Worm (Caenorhabditis elegans) whole organism, late embryonic: ENCODE measurements around the gene ari-2.

Experiments
- K02D7.2 ChIP-seq: sonication (generic microtip); optimal IDR thresholded peaks from 2 replicates; lab custom pipeline; 2017; ENCODE audit warnings: mild to moderate bottlenecking, missing genetic modification characterization, missing compliant biosample characterization
- K09A11.1 ChIP-seq: sonication (generic microtip); optimal IDR thresholded peaks from 2 replicates; lab custom pipeline; 2017; ENCODE audit warnings: antibody characterized with exemption, mild to moderate bottlenecking, missing genetic modification characterization, missing compliant biosample characterization; ENCODE audit not compliant: insufficient read depth
- Y22D7AL.16 ChIP-seq: sonication (generic microtip); optimal IDR thresholded peaks from 2 replicates; lab custom pipeline; 2016; ENCODE audit warnings: missing genetic modification characterization, missing compliant biosample characterization
- ceh-19 ChIP-seq: fragments of 200-800 bp; sonication (Bioruptor generic); optimal IDR thresholded peaks from 2 replicates; lab custom pipeline; 2018; ENCODE audit warnings: mild to moderate bottlenecking, missing genetic modification characterization, missing compliant biosample characterization
- ceh-2 ChIP-seq: sonication (generic microtip); optimal IDR thresholded peaks from 2 replicates; lab custom pipeline; 2016; ENCODE audit warnings: missing genotype, missing genetic modification characterization, missing compliant biosample characterization
- ceh-34 ChIP-seq: sonication (generic microtip); optimal IDR thresholded peaks from 2 replicates; lab custom pipeline; 2016; ENCODE audit warnings: mild to moderate bottlenecking, missing genetic modification characterization, missing compliant biosample characterization
- ceh-48 ChIP-seq: sonication (generic microtip); optimal IDR thresholded peaks from 2 replicates; lab custom pipeline; 2016; ENCODE audit warnings: missing genetic modification characterization, inconsistent platforms, missing compliant biosample characterization
- elt-2 ChIP-seq: sonication (generic microtip); optimal IDR thresholded peaks from 2 replicates; lab custom pipeline; 2016; ENCODE audit warnings: missing genetic modification reagents, missing genetic modification characterization, missing compliant biosample characterization
- elt-4 ChIP-seq: sonication (generic microtip); optimal IDR thresholded peaks from 2 replicates; lab custom pipeline; 2016; ENCODE audit warnings: missing genetic modification characterization, missing compliant biosample characterization
- fax-1 ChIP-seq: sonication (generic microtip); optimal IDR thresholded peaks from 2 replicates; lab custom pipeline; 2016; ENCODE audit warnings: missing genotype, missing genetic modification characterization, missing compliant biosample characterization
- fkh-10 ChIP-seq: fragments of 150-350 bp; optimal IDR thresholded peaks from 2 replicates; lab custom pipeline; 2014; ENCODE audit warnings: missing biosample characterization, missing genetic modification reagents, missing genetic modification characterization
- fkh-6 ChIP-seq: sonication (generic microtip); optimal IDR thresholded peaks from 2 replicates; lab custom pipeline; 2016; ENCODE audit warnings: missing genetic modification characterization, missing compliant biosample characterization
- gmeb-2 ChIP-seq: sonication (generic microtip); optimal IDR thresholded peaks from 2 replicates; lab custom pipeline; 2016; ENCODE audit warnings: missing genetic modification characterization, inconsistent platforms, missing compliant biosample characterization
- hlh-13 ChIP-seq: fragments of 200-800 bp; sonication (Bioruptor generic); optimal IDR thresholded peaks from 2 replicates; lab custom pipeline; 2018; ENCODE audit warnings: mild to moderate bottlenecking, missing genetic modification characterization, missing compliant biosample characterization
- hlh-30 ChIP-seq: sonication (generic microtip); optimal IDR thresholded peaks from 2 replicates; lab custom pipeline; 2017; ENCODE audit warnings: antibody characterized with exemption, missing genetic modification characterization, missing compliant biosample characterization; ENCODE audit not compliant: insufficient read depth
- lim-6 ChIP-seq: sonication (generic microtip); optimal IDR thresholded peaks from 2 replicates; lab custom pipeline; 2016; ENCODE audit warnings: missing genetic modification characterization, missing compliant biosample characterization
- nfya-1 ChIP-seq: sonication (generic microtip); optimal IDR thresholded peaks from 2 replicates; lab custom pipeline; 2017; ENCODE audit warnings: missing genetic modification characterization, mild to moderate bottlenecking, missing compliant biosample characterization, antibody characterized with exemption, moderate library complexity
- nhr-232 ChIP-seq: sonication (generic microtip); optimal IDR thresholded peaks from 2 replicates; lab custom pipeline; 2016; ENCODE audit warnings: missing genetic modification characterization, missing compliant biosample characterization
- npax-4 ChIP-seq: sonication (generic microtip); optimal IDR thresholded peaks from 2 replicates; lab custom pipeline; 2016; ENCODE audit warnings: missing genetic modification characterization, missing compliant biosample characterization
- odd-2 ChIP-seq: sonication (generic microtip); optimal IDR thresholded peaks from 2 replicates; lab custom pipeline; 2017; ENCODE audit warnings: antibody characterized with exemption, mild to moderate bottlenecking, missing genetic modification characterization, missing compliant biosample characterization
- pax-1 ChIP-seq: fragments of 150-350 bp; optimal IDR thresholded peaks from 2 replicates; lab custom pipeline; 2014; ENCODE audit warnings: missing biosample characterization, missing genetic modification characterization
- pros-1 ChIP-seq: fragments of 150-350 bp; optimal IDR thresholded peaks from 2 replicates; lab custom pipeline; 2014; ENCODE audit warnings: missing biosample characterization, missing genetic modification reagents, missing genetic modification characterization
- sox-2 ChIP-seq: fragments of 200-800 bp; sonication (Bioruptor generic); IDR thresholded peaks from 2 replicates; pipeline ENCODE4 v1.3.6; 2022; ENCODE audit warnings: missing genetic modification reagents, missing genetic modification characterization, missing compliant biosample characterization
- tbx-7 ChIP-seq: sonication (generic microtip); optimal IDR thresholded peaks from 2 replicates; lab custom pipeline; 2016; ENCODE audit warnings: missing genotype, missing genetic modification characterization, missing compliant biosample characterization
- ttx-3 ChIP-seq: sonication (generic microtip); optimal IDR thresholded peaks from 2 replicates; lab custom pipeline; 2016; ENCODE audit warnings: missing genetic modification reagents, missing genetic modification characterization, missing compliant biosample characterization
- unc-3 ChIP-seq, 2 experiments: fragments of 200-800 bp in 1 of 2; sonication (Bioruptor generic) in 1 of 2; sonication (generic microtip) in 1 of 2; conservative IDR thresholded peaks in 1 of 2; optimal IDR thresholded peaks in 1 of 2; 2 replicates each; pipeline versions ENCODE4 v1.3.6 to Lab custom; 2016 to 2022; ENCODE audit warnings: missing compliant biosample characterization in 2 of 2, missing genetic modification characterization in 2 of 2, missing genetic modification reagents in 1 of 2
- unc-42 ChIP-seq: sonication (generic microtip); optimal IDR thresholded peaks from 2 replicates; lab custom pipeline; 2016; ENCODE audit warnings: missing genotype, missing genetic modification characterization, missing compliant biosample characterization
- unc-86 ChIP-seq: sonication (generic microtip); optimal IDR thresholded peaks from 2 replicates; lab custom pipeline; 2016; ENCODE audit warnings: missing genetic modification characterization, missing compliant biosample characterization

The ari-2 gene

DNA sequence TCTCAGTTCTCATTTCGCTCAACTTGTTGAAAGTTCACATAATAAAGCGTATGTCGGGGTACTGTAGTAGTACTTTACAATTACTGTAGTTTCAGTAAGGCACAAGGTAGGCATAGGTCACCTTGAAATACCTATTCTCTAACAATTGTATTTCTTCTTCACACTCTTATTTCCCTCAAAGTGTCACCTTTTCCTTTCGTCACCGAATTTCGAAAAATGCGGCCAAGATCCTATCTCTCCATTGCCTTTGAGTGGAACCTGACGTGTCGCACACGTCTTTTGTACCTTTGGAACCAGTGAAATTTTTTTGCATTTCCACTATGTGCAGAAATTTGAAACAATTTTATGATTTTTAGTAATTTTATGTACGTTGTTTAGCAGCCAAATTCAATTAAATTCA lies 13.4 kb downstream of the ari-2 start:
- no peak for TF ChIP-seq ceh-19 (GFP tag; lab: Kevin White, UChicago)
- no peak for TF ChIP-seq tbx-7
- no peak for TF ChIP-seq K09A11.1 (tag; lab: Kevin White, UChicago)
- no peak for TF ChIP-seq unc-86
- no peak for TF ChIP-seq Y22D7AL.16
- TF ChIP-seq npax-4 (tag; lab: Kevin White, UChicago) = no peak

DNA sequence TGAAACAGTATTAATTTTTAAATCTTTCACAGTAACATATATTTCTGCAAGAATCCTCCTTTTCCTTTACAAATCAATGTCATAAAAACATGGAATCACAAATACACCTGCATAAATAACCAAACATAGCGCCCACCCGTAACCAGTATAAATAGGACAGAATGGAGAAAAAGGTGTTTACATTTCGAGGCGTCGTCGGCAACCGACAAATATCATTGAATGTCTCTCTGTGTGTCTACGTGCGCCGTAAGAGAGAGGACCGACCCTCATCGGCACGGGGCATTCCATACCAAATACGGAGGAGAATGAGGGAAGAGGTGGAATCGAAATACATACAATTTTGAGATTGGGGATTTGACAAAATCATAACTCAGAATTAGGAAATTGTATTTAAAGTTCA lies 14.2 kb downstream of the ari-2 start:
- TF ChIP-seq fax-1 (tag; lab: Kevin White, UChicago) = no peak
- no peak for TF ChIP-seq K02D7.2 (tag; lab: Kevin White, UChicago)
- no peak for TF ChIP-seq hlh-30 (tag; lab: Kevin White, UChicago)
- no peak for TF ChIP-seq unc-3 (GFP tag; conservative IDR thresholded peaks at IDR 0.05; lab: Robert Waterston, UW)
- TF ChIP-seq unc-3 (tag; optimal IDR thresholded peaks at IDR 0.05; lab: Kevin White, UChicago) = no peak
- no peak for TF ChIP-seq elt-4
- TF ChIP-seq nhr-232 = no peak
- TF ChIP-seq ceh-34 (tag; lab: Kevin White, UChicago) = no peak
- no peak for TF ChIP-seq npax-4 (tag; lab: Kevin White, UChicago)

DNA sequence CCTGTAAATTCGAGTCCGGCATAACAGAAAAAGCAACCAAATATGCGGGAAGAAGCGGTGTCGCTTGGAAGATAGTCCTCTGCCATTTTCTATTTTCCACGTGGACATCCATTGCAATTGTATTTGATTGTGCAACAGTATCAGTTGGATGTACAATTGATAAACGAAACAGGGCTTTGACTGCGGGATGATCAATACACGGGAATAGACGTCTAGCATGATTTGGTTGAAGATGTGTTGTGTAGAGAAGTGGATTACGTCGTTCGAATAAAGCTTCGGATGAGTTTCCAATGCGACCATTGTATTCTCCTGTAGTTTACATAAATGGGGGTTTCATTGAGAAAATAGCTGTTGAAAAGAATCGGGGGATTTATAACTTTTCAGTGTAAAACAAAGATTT lies 21.8 kb downstream of the ari-2 start:
- TF ChIP-seq unc-42 = no peak

DNA sequence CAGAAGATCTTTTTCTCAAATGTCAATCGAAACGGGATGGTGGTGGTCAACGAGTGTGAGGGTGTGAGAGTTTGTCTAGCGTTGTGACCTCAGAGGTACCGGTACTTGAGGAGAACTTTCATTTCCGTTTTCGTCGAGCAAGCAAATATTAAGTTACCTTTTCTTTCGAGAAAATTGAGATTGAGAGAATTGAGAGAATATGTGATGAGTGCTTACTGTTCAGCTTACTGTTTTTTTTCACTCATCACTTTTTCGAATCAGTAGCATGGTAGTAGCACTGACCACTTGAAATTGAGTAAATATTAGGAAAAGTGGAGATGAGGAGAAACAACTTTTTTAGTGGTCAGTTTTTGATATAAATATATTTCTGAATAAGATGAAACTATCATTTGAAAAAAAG lies 23.1 kb downstream of the ari-2 start, which contains the start of gene T12E12.6:
TSS of gene T12E12.6 (minus strand) at position 101 of the 400 bp plus-strand sequence.
- no peak for TF ChIP-seq ceh-48
- TF ChIP-seq ttx-3 (tag; lab: Kevin White, UChicago) = no peak
- TF ChIP-seq ceh-2 = no peak
- TF ChIP-seq tbx-7 = no peak
- TF ChIP-seq hlh-30 (tag; lab: Kevin White, UChicago) = no peak
- TF ChIP-seq npax-4 (tag; lab: Kevin White, UChicago) = no peak

DNA sequence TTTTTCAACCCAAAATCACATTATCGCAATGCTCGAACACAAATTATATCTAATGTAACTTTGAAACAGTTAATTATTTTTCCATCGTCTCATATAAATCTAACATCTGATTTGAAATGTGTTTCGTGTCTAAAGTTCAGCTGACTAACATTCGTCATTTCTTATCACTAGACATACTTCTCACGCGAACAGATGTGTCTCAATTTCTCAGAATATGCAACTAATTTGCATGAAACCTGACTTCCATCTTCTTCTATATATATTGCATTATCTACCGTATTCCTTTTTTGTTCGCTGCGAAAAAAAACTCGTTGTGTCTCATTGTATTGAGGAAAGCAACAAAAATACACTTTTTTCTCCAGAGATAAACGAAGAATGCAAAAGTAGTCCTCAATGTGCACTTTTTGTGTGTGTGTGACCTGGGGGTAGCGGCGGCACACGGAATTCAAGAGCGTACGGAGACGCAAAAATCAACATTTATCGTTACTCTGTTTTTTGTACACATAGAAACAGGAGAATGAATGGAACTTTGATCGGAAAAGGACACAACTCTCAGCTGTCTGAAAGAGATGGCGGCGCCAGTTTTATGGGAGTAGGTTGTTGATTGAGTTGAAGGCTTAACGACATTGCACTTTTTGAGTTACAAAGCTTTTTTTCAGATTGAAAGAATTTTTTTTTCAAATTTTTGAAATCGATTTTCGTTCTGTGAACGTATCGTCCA lies 29.8 kb downstream of the ari-2 start:
- no peak for TF ChIP-seq fkh-6

- TF ChIP-seq fkh-10 (no peak), pax-1 (tag; lab: Kevin White, UChicago) (no peak), hlh-13 (no peak), lim-6 (tag; lab: Kevin White, UChicago) (no peak)
- TF ChIP-seq, all 69 proteins: peak for 0
Measured at ce11 chrIV:5582267-5582666, 31.3 kb downstream of the ari-2 start.

- no peak for TF ChIP-seq elt-2 (tag; lab: Kevin White, UChicago)
- no peak for TF ChIP-seq sox-2 (GFP tag; lab: Robert Waterston, UW)
- no peak for TF ChIP-seq gmeb-2 (tag; lab: Kevin White, UChicago)
- no peak for TF ChIP-seq pros-1 (tag; lab: Kevin White, UChicago)
- TF ChIP-seq nfya-1 (tag; lab: Kevin White, UChicago) = peak; percentile 92
Measured at ce11 chrIV:5582760-5583159, 31.8 kb downstream of the ari-2 start.

- TF ChIP-seq ttx-3 (tag; lab: Kevin White, UChicago) (no peak), odd-2 (no peak)
Measured at ce11 chrIV:5583184-5583583, 32.2 kb downstream of the ari-2 start.
